Worm (Caenorhabditis elegans) whole organism, young adult: ENCODE results near the gene gtf-2E1.

Experiments
- B0261.1 ChIP-seq: sonication (generic microtip); optimal IDR thresholded peaks from 2 replicates; lab custom pipeline; 2016; ENCODE audit warnings: mild to moderate bottlenecking, missing genetic modification characterization, moderate library complexity, missing compliant biosample characterization
- C06A6.2 ChIP-seq: fragments of 200-800 bp; sonication (Bioruptor generic); conservative IDR thresholded peaks from 2 replicates; pipeline ENCODE4 v1.3.6; 2022; ENCODE audit warnings: missing genetic modification characterization, missing compliant biosample characterization
- F10E7.11 ChIP-seq: sonication (generic microtip); optimal IDR thresholded peaks from 2 replicates; lab custom pipeline; 2017; ENCODE audit warnings: mild to moderate bottlenecking, missing genetic modification characterization, moderate library complexity, missing compliant biosample characterization
- F49E8.2 ChIP-seq: sonication (generic microtip); optimal IDR thresholded peaks from 3 replicates; lab custom pipeline; 2017; ENCODE audit warnings: missing genetic modification characterization, mild to moderate bottlenecking, missing compliant biosample characterization, antibody characterized with exemption, moderate library complexity; ENCODE audit not compliant: insufficient read depth
- F57A8.1 ChIP-seq: fragments of 200-800 bp; sonication (Bioruptor generic); optimal IDR thresholded peaks from 2 replicates; lab custom pipeline; 2018; ENCODE audit warnings: mild to moderate bottlenecking, missing genetic modification characterization, moderate library complexity, missing compliant biosample characterization
- F57C9.4 ChIP-seq: sonication (generic microtip); optimal IDR thresholded peaks from 2 replicates; lab custom pipeline; 2017; ENCODE audit warnings: mild to moderate bottlenecking, missing genetic modification characterization, missing compliant biosample characterization
- K11D2.4 ChIP-seq: fragments of 200-800 bp; sonication (Bioruptor generic); IDR thresholded peaks from 2 replicates; pipeline ENCODE4 v1.3.6; 2022; ENCODE audit warnings: missing genetic modification reagents, missing genetic modification characterization, missing compliant biosample characterization
- K12H6.12 ChIP-seq: fragments of 200-800 bp; sonication (Bioruptor generic); optimal IDR thresholded peaks from 2 replicates; lab custom pipeline; 2018; ENCODE audit warnings: mild to moderate bottlenecking, missing genetic modification characterization, missing compliant biosample characterization
- Y53F4B.3 ChIP-seq: fragments of 200-800 bp; sonication (Bioruptor generic); IDR thresholded peaks from 2 replicates; pipeline ENCODE4 v1.3.6; 2022; ENCODE audit warnings: missing genetic modification reagents, missing genetic modification characterization, missing compliant biosample characterization
- Y53G8AR.9 ChIP-seq: fragments of 200-800 bp; sonication (Bioruptor generic); conservative IDR thresholded peaks from 2 replicates; pipeline ENCODE4 v1.3.6; 2022; ENCODE audit warnings: missing genetic modification reagents, missing genetic modification characterization, missing compliant biosample characterization
- Y56A3A.18 ChIP-seq: fragments of 200-800 bp; sonication (Bioruptor generic); IDR thresholded peaks from 2 replicates; pipeline ENCODE4 v1.3.6; 2022; ENCODE audit warnings: missing genetic modification reagents, missing genetic modification characterization, missing compliant biosample characterization
- Y79H2A.3 ChIP-seq: fragments of 200-800 bp; sonication (Bioruptor generic); conservative IDR thresholded peaks from 2 replicates; pipeline ENCODE4 v1.3.6; 2022; ENCODE audit warnings: missing genetic modification reagents, missing genetic modification characterization, missing compliant biosample characterization
- aptf-2 ChIP-seq: fragments of 200-800 bp; sonication (Bioruptor generic); conservative IDR thresholded peaks from 2 replicates; pipeline ENCODE4 v1.3.6; 2022; ENCODE audit warnings: missing genetic modification reagents, missing genetic modification characterization, missing compliant biosample characterization
- aptf-3 ChIP-seq: fragments of 200-800 bp; sonication (Bioruptor generic); IDR thresholded peaks from 2 replicates; pipeline ENCODE4 v1.3.6; 2022; ENCODE audit warnings: missing genetic modification characterization, missing compliant biosample characterization
- atf-7 ChIP-seq: sonication (generic microtip); optimal IDR thresholded peaks from 2 replicates; lab custom pipeline; 2017; ENCODE audit warnings: mild to moderate bottlenecking, missing genetic modification characterization, missing compliant biosample characterization
- attf-6 ChIP-seq: fragments of 200-800 bp; sonication (Bioruptor generic); IDR thresholded peaks from 2 replicates; pipeline ENCODE4 v1.3.6; 2022; ENCODE audit warnings: missing genetic modification reagents, missing genetic modification characterization, missing compliant biosample characterization
- bed-1 ChIP-seq: fragments of 200-800 bp; sonication (Bioruptor generic); IDR thresholded peaks from 2 replicates; pipeline ENCODE4 v1.3.6; 2022; ENCODE audit warnings: missing genetic modification reagents, missing genetic modification characterization, missing compliant biosample characterization
- bed-2 ChIP-seq: fragments of 200-800 bp; sonication (Bioruptor generic); IDR thresholded peaks from 2 replicates; pipeline ENCODE4 v1.3.6; 2022; ENCODE audit warnings: missing genetic modification reagents, missing genetic modification characterization, missing compliant biosample characterization
- ceh-27 ChIP-seq: fragments of 200-800 bp; sonication (Bioruptor generic); optimal IDR thresholded peaks from 2 replicates; lab custom pipeline; 2018; ENCODE audit warnings: mild to moderate bottlenecking, missing genetic modification characterization, moderate library complexity, missing compliant biosample characterization
- ceh-40 ChIP-seq: fragments of 200-800 bp; sonication (Bioruptor generic); IDR thresholded peaks from 2 replicates; pipeline ENCODE4 v1.3.6; 2022; ENCODE audit warnings: missing genetic modification characterization, missing compliant biosample characterization
- ceh-58 ChIP-seq: fragments of 200-800 bp; sonication (Bioruptor generic); IDR thresholded peaks from 2 replicates; pipeline ENCODE4 v1.3.6; 2022; ENCODE audit warnings: missing genetic modification characterization, missing compliant biosample characterization
- ceh-79 ChIP-seq: sonication (generic microtip); optimal IDR thresholded peaks from 2 replicates; lab custom pipeline; 2017; ENCODE audit warnings: mild to moderate bottlenecking, missing genetic modification characterization, missing compliant biosample characterization
- chd-7 ChIP-seq: sonication (generic microtip); optimal IDR thresholded peaks from 2 replicates; lab custom pipeline; 2016; ENCODE audit warnings: mild to moderate bottlenecking, missing genetic modification characterization, moderate library complexity, missing compliant biosample characterization
- dpff-1 ChIP-seq: sonication (generic microtip); optimal IDR thresholded peaks from 2 replicates; lab custom pipeline; 2017; ENCODE audit warnings: mild to moderate bottlenecking, missing genetic modification characterization, missing compliant biosample characterization
- efl-1 ChIP-seq: fragments of 150-350 bp; optimal IDR thresholded peaks from 2 replicates; lab custom pipeline; 2014; ENCODE audit warnings: missing biosample characterization, missing genetic modification reagents, missing genetic modification characterization
- egrh-3 ChIP-seq: fragments of 200-800 bp; sonication (Bioruptor generic); IDR thresholded peaks from 2 replicates; pipeline ENCODE4 v1.3.6; 2022; ENCODE audit warnings: missing genetic modification reagents, missing genetic modification characterization, missing compliant biosample characterization
- ekl-4 ChIP-seq: fragments of 200-800 bp; sonication (Bioruptor generic); IDR thresholded peaks from 2 replicates; pipeline ENCODE4 v1.3.6; 2022; ENCODE audit warnings: missing genetic modification reagents, missing genetic modification characterization, missing compliant biosample characterization
- ets-4 ChIP-seq: fragments of 200-800 bp; sonication (Bioruptor generic); optimal IDR thresholded peaks from 2 replicates; lab custom pipeline; 2018; ENCODE audit warnings: mild to moderate bottlenecking, missing genetic modification characterization, missing compliant biosample characterization
- fkh-3 ChIP-seq: sonication (generic microtip); optimal IDR thresholded peaks from 2 replicates; lab custom pipeline; 2016; ENCODE audit warnings: mild to moderate bottlenecking, missing genetic modification characterization, missing compliant biosample characterization
- gei-17 ChIP-seq: fragments of 200-800 bp; sonication (Bioruptor generic); optimal IDR thresholded peaks from 2 replicates; lab custom pipeline; 2018; ENCODE audit warnings: mild to moderate bottlenecking, missing genetic modification characterization, missing compliant biosample characterization
- hmg-20 ChIP-seq: fragments of 200-800 bp; sonication (Bioruptor generic); IDR thresholded peaks from 2 replicates; pipeline ENCODE4 v1.3.6; 2022; ENCODE audit warnings: missing genetic modification reagents, missing genetic modification characterization, missing compliant biosample characterization
- hrde-1 ChIP-seq: sonication (generic microtip); optimal IDR thresholded peaks from 2 replicates; lab custom pipeline; 2016; ENCODE audit warnings: missing genetic modification characterization, mild to moderate bottlenecking, missing compliant biosample characterization, moderate library complexity, missing genotype, missing genetic modification reagents, borderline replicate concordance
- lag-1 ChIP-seq: fragments of 200-800 bp; sonication (Bioruptor generic); IDR thresholded peaks from 2 replicates; pipeline ENCODE4 v1.3.6; 2022; ENCODE audit warnings: missing genetic modification reagents, missing genetic modification characterization, missing compliant biosample characterization
- lin-26 ChIP-seq: fragments of 200-800 bp; sonication (Bioruptor generic); IDR thresholded peaks from 2 replicates; pipeline ENCODE4 v1.3.6; 2022; ENCODE audit warnings: missing genetic modification reagents, missing genetic modification characterization, missing compliant biosample characterization
- lsl-1 ChIP-seq: fragments of 200-800 bp; sonication (Bioruptor generic); optimal IDR thresholded peaks from 2 replicates; lab custom pipeline; 2018; ENCODE audit warnings: mild to moderate bottlenecking, missing genetic modification characterization, moderate library complexity, missing compliant biosample characterization
- madf-3 ChIP-seq: fragments of 200-800 bp; sonication (Bioruptor generic); IDR thresholded peaks from 2 replicates; pipeline ENCODE4 v1.3.6; 2022; ENCODE audit warnings: missing genetic modification reagents, missing genetic modification characterization, missing compliant biosample characterization
- mel-28 ChIP-seq: sonication (generic microtip); optimal IDR thresholded peaks from 2 replicates; lab custom pipeline; 2016; ENCODE audit warnings: borderline replicate concordance, mild to moderate bottlenecking, missing genetic modification characterization, missing compliant biosample characterization
- mes-4 ChIP-seq: sonication (generic microtip); optimal IDR thresholded peaks from 2 replicates; lab custom pipeline; 2016; ENCODE audit warnings: missing genotype, missing genetic modification characterization, missing compliant biosample characterization
- nfyb-1 ChIP-seq: fragments of 200-800 bp; sonication (Bioruptor generic); IDR thresholded peaks from 2 replicates; pipeline ENCODE4 v1.3.6; 2022; ENCODE audit warnings: missing genetic modification reagents, missing genetic modification characterization, missing compliant biosample characterization
- nhr-179 ChIP-seq: sonication (generic microtip); optimal IDR thresholded peaks from 2 replicates; lab custom pipeline; 2016; ENCODE audit warnings: mild to moderate bottlenecking, missing genetic modification characterization, missing compliant biosample characterization
- rcor-1 ChIP-seq: fragments of 200-800 bp; sonication (Bioruptor generic); IDR thresholded peaks from 2 replicates; pipeline ENCODE4 v1.3.6; 2022; ENCODE audit warnings: missing genetic modification reagents, missing genetic modification characterization, missing compliant biosample characterization
- snpc-1.3 ChIP-seq: sonication (generic microtip); optimal IDR thresholded peaks from 2 replicates; lab custom pipeline; 2017; ENCODE audit warnings: missing genetic modification characterization, mild to moderate bottlenecking, missing compliant biosample characterization, antibody characterized with exemption, moderate library complexity, missing genotype, missing genetic modification reagents; ENCODE audit not compliant: insufficient read depth
- tbp1 ChIP-seq: fragments of 200-800 bp; sonication (Bioruptor generic); optimal IDR thresholded peaks from 2 replicates; lab custom pipeline; 2018; ENCODE audit warnings: mild to moderate bottlenecking, missing genetic modification characterization, missing compliant biosample characterization
- tlf-1 ChIP-seq: fragments of 200-800 bp; sonication (Bioruptor generic); optimal IDR thresholded peaks from 2 replicates; lab custom pipeline; 2018; ENCODE audit warnings: mild to moderate bottlenecking, missing genetic modification characterization, missing compliant biosample characterization
- zfh-2 ChIP-seq: fragments of 200-800 bp; sonication (Bioruptor generic); conservative IDR thresholded peaks from 2 replicates; pipeline ENCODE4 v1.3.6; 2022; ENCODE audit warnings: missing genetic modification reagents, missing genetic modification characterization, missing compliant biosample characterization
- ztf-22 ChIP-seq: fragments of 200-800 bp; sonication (Bioruptor generic); optimal IDR thresholded peaks from 2 replicates; lab custom pipeline; 2018; ENCODE audit warnings: mild to moderate bottlenecking, missing genetic modification characterization, moderate library complexity, missing compliant biosample characterization
- ztf-25 ChIP-seq: fragments of 200-800 bp; sonication (Bioruptor generic); IDR thresholded peaks from 2 replicates; pipeline ENCODE4 v1.3.6; 2022; ENCODE audit warnings: missing genetic modification reagents, missing genetic modification characterization, missing compliant biosample characterization
- ztf-28 ChIP-seq: fragments of 200-800 bp; sonication (Bioruptor generic); IDR thresholded peaks from 2 replicates; pipeline ENCODE4 v1.3.6; 2022; ENCODE audit warnings: missing genetic modification reagents, missing genetic modification characterization, missing compliant biosample characterization
- ztf-6 ChIP-seq: fragments of 200-800 bp; sonication (Bioruptor generic); IDR thresholded peaks from 2 replicates; pipeline ENCODE4 v1.3.6; 2022; ENCODE audit warnings: missing genetic modification reagents, missing genetic modification characterization, missing compliant biosample characterization

Gene gtf-2E1

DNA sequence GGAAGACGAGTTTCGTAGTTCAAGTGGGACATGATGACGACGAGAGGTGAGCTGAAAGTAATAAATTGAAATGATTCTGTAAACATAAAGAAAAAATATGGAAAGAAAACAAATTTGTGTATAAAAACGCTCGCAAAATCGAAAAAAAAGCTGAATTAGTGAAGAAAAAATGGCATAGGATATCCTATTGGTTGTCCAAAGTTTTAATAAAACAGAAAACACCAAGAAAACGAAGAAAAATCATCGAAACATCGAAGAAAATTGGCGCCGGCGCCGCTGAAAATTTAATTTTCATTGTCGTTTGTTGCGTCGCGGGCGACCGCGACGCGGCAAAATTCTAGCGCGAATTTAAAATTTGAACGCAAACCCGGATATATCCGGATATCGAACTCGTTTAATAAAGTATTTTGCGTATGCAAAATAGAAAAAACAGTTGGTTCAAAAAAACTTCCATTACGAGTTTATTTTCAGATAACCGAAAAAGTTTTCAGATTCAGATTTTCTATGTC, 18.6 kb downstream of the gtf-2E1 start, which contains the start of gene gln-5 (continued):
- peak; percentile 41 for TF ChIP-seq snpc-1.3 (tag; lab: Kevin White, UChicago)
- TF ChIP-seq F57A8.1: no peak
- TF ChIP-seq egrh-3 (GFP tag; lab: Robert Waterston, UW): no peak
- TF ChIP-seq tbp1 (GFP tag; lab: Kevin White, UChicago): peak; percentile 42
- TF ChIP-seq ztf-28 (GFP tag; lab: Robert Waterston, UW): no peak
- no peak for TF ChIP-seq atf-7
- TF ChIP-seq bed-1 (GFP tag; lab: Robert Waterston, UW): no peak
- TF ChIP-seq ceh-58: no peak
- TF ChIP-seq zfh-2 (GFP tag; lab: Robert Waterston, UW): no peak
- TF ChIP-seq bed-2 (GFP tag; lab: Robert Waterston, UW): no peak
- TF ChIP-seq ceh-40: no peak
- no peak for TF ChIP-seq aptf-3 (GFP tag; lab: Robert Waterston, UW)
- TF ChIP-seq gei-17 (GFP tag; lab: Kevin White, UChicago): no peak
- no peak for TF ChIP-seq nhr-179 (tag; lab: Kevin White, UChicago)
- TF ChIP-seq hmg-20: no peak
- no peak for TF ChIP-seq dpff-1 (tag; lab: Kevin White, UChicago)
- no peak for TF ChIP-seq ceh-27 (GFP tag; lab: Kevin White, UChicago)
- TF ChIP-seq rcor-1 (GFP tag; lab: Robert Waterston, UW): peak; percentile 77
- TF ChIP-seq Y53G8AR.9 (GFP tag; lab: Robert Waterston, UW): no peak
- no peak for TF ChIP-seq ceh-79 (tag; lab: Kevin White, UChicago)
- no peak for TF ChIP-seq mes-4 (tag; lab: Kevin White, UChicago)
- peak; percentile 27; the same call in 1 of the 2 replicates for TF ChIP-seq nfyb-1 (GFP tag; lab: Robert Waterston, UW)
- peak; percentile 97 for TF ChIP-seq efl-1
- peak; percentile 88 for TF ChIP-seq attf-6 (GFP tag; lab: Robert Waterston, UW)
- peak; percentile 90 for TF ChIP-seq tlf-1 (GFP tag; lab: Kevin White, UChicago)
- TF ChIP-seq ztf-6 (GFP tag; lab: Robert Waterston, UW): no peak
- TF ChIP-seq B0261.1 (tag; lab: Kevin White, UChicago): no peak
- no peak for TF ChIP-seq Y79H2A.3 (GFP tag; lab: Robert Waterston, UW)
- TF ChIP-seq lin-26 (GFP tag; lab: Robert Waterston, UW): no peak
- no peak for TF ChIP-seq lag-1 (GFP tag; lab: Robert Waterston, UW)
- TF ChIP-seq ztf-25 (GFP tag; lab: Robert Waterston, UW): no peak
- TF ChIP-seq madf-3 (GFP tag; lab: Robert Waterston, UW): peak; percentile 96
- TF ChIP-seq F57C9.4 (tag; lab: Kevin White, UChicago): no peak
- no peak for TF ChIP-seq hrde-1 (tag; lab: Kevin White, UChicago)
- no peak for TF ChIP-seq ekl-4
- TF ChIP-seq aptf-2 (GFP tag; lab: Robert Waterston, UW): no peak
- TF ChIP-seq chd-7: no peak
- no peak for TF ChIP-seq K11D2.4 (GFP tag; lab: Robert Waterston, UW)
- no peak for TF ChIP-seq K12H6.12 (tag; lab: Kevin White, UChicago)
- TF ChIP-seq Y56A3A.18: no peak
- no peak for TF ChIP-seq C06A6.2 (GFP tag; lab: Robert Waterston, UW)
- TF ChIP-seq mel-28 (tag; lab: Kevin White, UChicago): no peak
- no peak for TF ChIP-seq ztf-22 (GFP tag; lab: Kevin White, UChicago)
- no peak for TF ChIP-seq fkh-3 (tag; lab: Kevin White, UChicago)
- TF ChIP-seq F10E7.11 (tag; lab: Kevin White, UChicago): no peak
- no peak for TF ChIP-seq ets-4
- peak; percentile 71 for TF ChIP-seq lsl-1 (GFP tag; lab: Kevin White, UChicago)
- TF ChIP-seq F49E8.2: peak; percentile 48
- TF ChIP-seq Y53F4B.3 (GFP tag; lab: Robert Waterston, UW): no peak
